Worm (Caenorhabditis elegans) whole organism, L1 larva: Measurements from ENCODE around the gene C37C3.12.

ENCODE experiments used
- ceh-82 ChIP-seq, 3 experiments: fragments of 150-350 bp in 1 of 3; sonication (generic microtip) in 2 of 3; optimal IDR thresholded peaks; 2 replicates each; lab custom pipeline; 2014 to 2017; ENCODE audit warnings: missing biosample characterization in 3 of 3, missing genetic modification characterization in 3 of 3
- lin-39 ChIP-seq: fragments of 150-350 bp; optimal IDR thresholded peaks from 2 replicates; lab custom pipeline; 2014; ENCODE audit warnings: missing biosample characterization, missing genetic modification reagents, missing genetic modification characterization
- lsy-2 ChIP-seq, 2 experiments: fragments of 150-350 bp; optimal IDR thresholded peaks; 2 replicates each; lab custom pipeline; 2014; ENCODE audit warnings: missing biosample characterization in 2 of 2, missing genetic modification characterization in 2 of 2
- nhr-19 ChIP-seq: fragments of 200-800 bp; sonication (Bioruptor generic); conservative IDR thresholded peaks from 2 replicates; pipeline ENCODE4 v1.3.6; 2022; ENCODE audit warnings: missing genetic modification characterization, missing compliant biosample characterization
- nhr-77 ChIP-seq: fragments of 150-350 bp; optimal IDR thresholded peaks from 2 replicates; lab custom pipeline; 2014; ENCODE audit warnings: missing biosample characterization, missing genetic modification characterization
- nhr-85 ChIP-seq: sonication (generic microtip); peaks from one replicate; lab custom pipeline; 2016; ENCODE audit warnings: missing genetic modification characterization, inconsistent platforms, missing compliant biosample characterization
- skn-1 ChIP-seq: fragments of 150-350 bp; optimal IDR thresholded peaks from 2 replicates; lab custom pipeline; 2014; ENCODE audit warnings: missing biosample characterization, missing genetic modification characterization
- swsn-7 ChIP-seq: sonication (generic microtip); optimal IDR thresholded peaks from 2 replicates; lab custom pipeline; 2016; ENCODE audit warnings: missing genetic modification characterization, missing compliant biosample characterization
- tbx-2 ChIP-seq: sonication (generic microtip); optimal IDR thresholded peaks from 2 replicates; lab custom pipeline; 2016; ENCODE audit warnings: missing genetic modification characterization, missing compliant biosample characterization

- TF ChIP-seq swsn-7 (tag; lab: Kevin White, UChicago) (no peak), lin-39 (tag; lab: Kevin White, UChicago) (no peak), nhr-85 (tag; lab: Kevin White, UChicago) (no peak), nhr-77 (tag; lab: Kevin White, UChicago) (no peak), ceh-82 (tag; optimal IDR thresholded peaks at IDR 0.05; lab: Kevin White, UChicago) (no peak), nhr-19 (GFP tag; lab: Robert Waterston, UW) (no peak), tbx-2 (tag; lab: Kevin White, UChicago) (no peak), lsy-2 (tag; optimal IDR thresholded peaks at IDR 0.05; lab: Kevin White, UChicago) (no peak), skn-1 (tag; lab: Kevin White, UChicago) (no peak)
These were observed 23.7 kb upstream of the C37C3.12 start, which contains the start of gene C37C3.10 for ce11 chrV:7863020-7863523.
